Worm (Caenorhabditis elegans): Measurements from ENCODE around the gene F09E5.3.

Gene F09E5.3

ce11 chrII:5423832-5424231, 50.0 kb downstream of the F09E5.3 start, which contains the start of gene F07F6.7:
Gene F07F6.7, minus strand, starts transcription at chrII:5423858.
- TF ChIP-seq T20F7.1 (GFP tag; optimal IDR thresholded peaks at IDR 0.05) = peak; percentile 30
- peak in 1 of 2 experiments; percentile 18 for TF ChIP-seq unc-62 (GFP tag; optimal IDR thresholded peaks at IDR 0.05 in 1 of 2)
- TF ChIP-seq unc-62 (tag; optimal IDR thresholded peaks at IDR 0.05) = no peak
- peak in 1 of 2 experiments; percentile 50 for TF ChIP-seq lsy-2 (tag; optimal IDR thresholded peaks at IDR 0.05)
- peak; percentile 13 for TF ChIP-seq nhr-25 (tag; optimal IDR thresholded peaks at IDR 0.05; ENCODE audit: borderline replicate concordance, insufficient read depth)
- no peak for TF ChIP-seq nhr-6 (tag; optimal IDR thresholded peaks at IDR 0.05)
- peak; percentile 27; the same call in 1 of the 2 replicates for TF ChIP-seq lin-38 (GFP tag; IDR thresholded peaks at IDR 0.05)
- TF ChIP-seq nhr-42 (GFP tag; IDR thresholded peaks at IDR 0.05) = no peak
- TF ChIP-seq dve-1 (tag; optimal IDR thresholded peaks at IDR 0.05; ENCODE audit: insufficient read depth) = peak; percentile 14
